Worm (Caenorhabditis elegans) whole organism, L3 larva: ENCODE data around the gene knl-1.
A peak's percentile ranks its signal among the peaks of the same experiment; 100 is the strongest.

Experiments
- ceh-9 ChIP-seq: sonication (generic microtip); optimal IDR thresholded peaks from 2 replicates; lab custom pipeline; 2018; ENCODE audit warnings: missing biosample characterization, missing genetic modification characterization
- egl-27 ChIP-seq: sonication (generic microtip); optimal IDR thresholded peaks from 4 replicates; lab custom pipeline; 2017; ENCODE audit warnings: missing biosample characterization, missing genetic modification reagents, missing genetic modification characterization
- egl-5 ChIP-seq: fragments of 150-350 bp; optimal IDR thresholded peaks from 2 replicates; lab custom pipeline; 2017; ENCODE audit warnings: missing biosample characterization, missing genetic modification reagents, missing genetic modification characterization, inconsistent platforms
- elt-3 ChIP-seq, 3 experiments: fragments of 150-350 bp in 1 of 3; sonication (generic microtip) in 2 of 3; optimal IDR thresholded peaks; 2 replicates in 2 of 3; 4 replicates in 1 of 3; lab custom pipeline; 2014 to 2017; ENCODE audit warnings: missing biosample characterization in 3 of 3, missing genetic modification characterization in 3 of 3
- lin-15B ChIP-seq: fragments of 150-350 bp; optimal IDR thresholded peaks from 2 replicates; lab custom pipeline; 2014; ENCODE audit warnings: missing biosample characterization, missing genetic modification characterization
- mdl-1 ChIP-seq: fragments of 150-350 bp; optimal IDR thresholded peaks from 2 replicates; lab custom pipeline; 2014; ENCODE audit warnings: missing biosample characterization, missing genetic modification characterization
- nhr-11 ChIP-seq: fragments of 150-350 bp; optimal IDR thresholded peaks from 2 replicates; lab custom pipeline; 2014; ENCODE audit warnings: missing biosample characterization, missing genetic modification characterization
- nhr-76 ChIP-seq: fragments of 150-350 bp; sonication (generic microtip); optimal IDR thresholded peaks from 5 replicates; lab custom pipeline; 2014; ENCODE audit warnings: missing biosample characterization, missing genetic modification characterization
- pha-4 ChIP-seq: fragments of 150-350 bp; optimal IDR thresholded peaks from 2 replicates; lab custom pipeline; 2014; ENCODE audit warnings: missing biosample characterization, missing genetic modification reagents, missing genetic modification characterization
- pqm-1 ChIP-seq: fragments of 150-350 bp; optimal IDR thresholded peaks from 2 replicates; lab custom pipeline; 2017; ENCODE audit warnings: missing biosample characterization, missing genetic modification characterization, inconsistent platforms
- unc-62 ChIP-seq: fragments of 150-350 bp; sonication (generic microtip); optimal IDR thresholded peaks from 4 replicates; lab custom pipeline; 2014; ENCODE audit warnings: missing biosample characterization, missing genetic modification reagents, missing genetic modification characterization

ce11 chrIII:8232634-8233033 is 17.8 kb upstream of the knl-1 start, which contains the start of gene henn-1:
- TF ChIP-seq mdl-1 (tag; lab: Kevin White, UChicago) (no peak), ceh-9 (tag; lab: Kevin White, UChicago) (no peak), nhr-76 (tag; lab: Kevin White, UChicago) (no peak), pha-4 (tag; lab: Kevin White, UChicago) (peak; percentile 28), lin-15B (tag; lab: Kevin White, UChicago) (no peak), elt-3 (tag; optimal IDR thresholded peaks at IDR 0.05; lab: Kevin White, UChicago) (no peak), nhr-11 (tag; lab: Kevin White, UChicago) (no peak), egl-27 (no peak), egl-5 (tag; lab: Kevin White, UChicago) (no peak), pqm-1 (tag; lab: Kevin White, UChicago) (no peak), unc-62 (no peak)
